Fruit fly (Drosophila melanogaster) whole organism, embryonic: ENCODE data around the gene MtnD.

Experiments
- Antp ChIP-seq: fragments of 200-800 bp; sonication (Bioruptor generic); optimal IDR thresholded peaks from 3 replicates; lab custom pipeline; 2016; ENCODE audit warnings: missing biosample characterization, missing genetic modification characterization
- Blimp-1 ChIP-seq: fragments of 200-800 bp; sonication (Bioruptor generic); optimal IDR thresholded peaks from 3 replicates; lab custom pipeline; 2018; ENCODE audit warnings: missing biosample characterization, missing genetic modification characterization, mild to moderate bottlenecking, moderate library complexity, missing genetic modification reagents
- CG10267 ChIP-seq: fragments of 200-800 bp; sonication (Bioruptor generic); optimal IDR thresholded peaks from 2 replicates; lab custom pipeline; 2018; ENCODE audit warnings: missing biosample characterization, mild to moderate bottlenecking, missing genetic modification characterization, moderate library complexity
- CG10462 ChIP-seq: fragments of 200-800 bp; sonication (Bioruptor generic); optimal IDR thresholded peaks from 2 replicates; lab custom pipeline; 2016; ENCODE audit warnings: missing biosample characterization, missing genetic modification characterization
- CG10959 ChIP-seq: fragments of 200-800 bp; sonication (Bioruptor generic); IDR thresholded peaks from 2 replicates; pipeline ENCODE4 v1.3.6; 2022; ENCODE audit warnings: missing biosample characterization, missing genetic modification characterization
- CG11085 ChIP-seq: fragments of 200-800 bp; sonication (Bioruptor generic); IDR thresholded peaks from 2 replicates; pipeline ENCODE4 v1.3.6; 2022; ENCODE audit warnings: missing biosample characterization, missing genetic modification characterization
- CG11247 ChIP-seq: fragments of 200-800 bp; sonication (Bioruptor generic); IDR thresholded peaks from 2 replicates; pipeline ENCODE4 v1.3.6; 2022; ENCODE audit warnings: missing biosample characterization, missing genetic modification characterization
- CG11456 ChIP-seq: fragments of 200-800 bp; sonication (Bioruptor generic); IDR thresholded peaks from 3 replicates; pipeline ENCODE4 v1.3.6; 2022; ENCODE audit warnings: missing biosample characterization, missing genetic modification characterization
- CG12769 ChIP-seq: fragments of 200-800 bp; sonication (Bioruptor generic); optimal IDR thresholded peaks from 2 replicates; lab custom pipeline; 2019; ENCODE audit warnings: missing biosample characterization, mild to moderate bottlenecking, missing genetic modification characterization, moderate library complexity
- CG15011 ChIP-seq: fragments of 200-800 bp; sonication (Bioruptor generic); optimal IDR thresholded peaks from 3 replicates; lab custom pipeline; 2018; ENCODE audit warnings: missing biosample characterization, mild to moderate bottlenecking, missing genetic modification characterization
- CG18619 ChIP-seq: fragments of 200-800 bp; sonication (Bioruptor generic); optimal IDR thresholded peaks from 3 replicates; lab custom pipeline; 2017; ENCODE audit warnings: missing biosample characterization, mild to moderate bottlenecking, missing genetic modification characterization
- CG2199 ChIP-seq: fragments of 200-800 bp; sonication (Bioruptor generic); IDR thresholded peaks from 3 replicates; pipeline ENCODE4 v1.3.6; 2022; ENCODE audit warnings: missing biosample characterization, missing genetic modification characterization
- CG2889 ChIP-seq: fragments of 200-800 bp; sonication (Bioruptor generic); IDR thresholded peaks from 3 replicates; pipeline ENCODE4 v1.3.6; 2022; ENCODE audit warnings: missing biosample characterization, missing genetic modification characterization
- CG30403 ChIP-seq: fragments of 200-800 bp; sonication (Bioruptor generic); optimal IDR thresholded peaks from 3 replicates; lab custom pipeline; 2016; ENCODE audit warnings: missing biosample characterization, missing genetic modification characterization
- CG31441 ChIP-seq: fragments of 200-800 bp; sonication (Bioruptor generic); IDR thresholded peaks from 2 replicates; pipeline ENCODE4 v1.3.6; 2022; ENCODE audit warnings: missing biosample characterization, missing genetic modification characterization
- CG4730 ChIP-seq: fragments of 200-800 bp; sonication (Bioruptor generic); IDR thresholded peaks from 2 replicates; pipeline ENCODE4 v1.3.6; 2022; ENCODE audit warnings: missing biosample characterization, missing genetic modification characterization
- CG4854 ChIP-seq: fragments of 200-800 bp; sonication (Bioruptor generic); optimal IDR thresholded peaks from 2 replicates; lab custom pipeline; 2016; ENCODE audit warnings: missing biosample characterization, missing genetic modification characterization, inconsistent platforms
- CG5953 ChIP-seq: fragments of 200-800 bp; sonication (Bioruptor generic); IDR thresholded peaks from 2 replicates; pipeline ENCODE4 v1.3.6; 2022; ENCODE audit warnings: missing biosample characterization, missing genetic modification characterization
- CG6654 ChIP-seq: fragments of 200-800 bp; sonication (Bioruptor generic); optimal IDR thresholded peaks from 2 replicates; lab custom pipeline; 2017; ENCODE audit warnings: missing biosample characterization, mild to moderate bottlenecking, missing genetic modification characterization
- CG6791 ChIP-seq: fragments of 200-800 bp; sonication (Bioruptor generic); IDR thresholded peaks from 3 replicates; pipeline ENCODE4 v1.3.6; 2022; ENCODE audit warnings: missing biosample characterization, missing genetic modification characterization; ENCODE audit not compliant: partially characterized antibody
- CG7839 ChIP-seq: fragments of 200-800 bp; sonication (Bioruptor generic); optimal IDR thresholded peaks from 3 replicates; lab custom pipeline; 2018; ENCODE audit warnings: missing biosample characterization, mild to moderate bottlenecking, missing genetic modification characterization, moderate library complexity
- CG8089 ChIP-seq: fragments of 200-800 bp; sonication (Bioruptor generic); optimal IDR thresholded peaks from 3 replicates; lab custom pipeline; 2016; ENCODE audit warnings: missing biosample characterization, missing genetic modification characterization
- CG9876 ChIP-seq: fragments of 200-800 bp; sonication (Bioruptor generic); optimal IDR thresholded peaks from 2 replicates; lab custom pipeline; 2016; ENCODE audit warnings: missing biosample characterization, missing genetic modification characterization
- CG9932 ChIP-seq: fragments of 200-800 bp; sonication (Bioruptor generic); IDR thresholded peaks from 2 replicates; pipeline ENCODE4 v1.3.6; 2022; ENCODE audit warnings: missing biosample characterization, missing genetic modification characterization
- Fer2 ChIP-seq: fragments of 200-800 bp; sonication (Bioruptor generic); optimal IDR thresholded peaks from 2 replicates; lab custom pipeline; 2018; ENCODE audit warnings: missing biosample characterization, mild to moderate bottlenecking, missing genetic modification characterization, moderate library complexity
- Gsc ChIP-seq: fragments of 200-800 bp; sonication (Bioruptor generic); IDR thresholded peaks from 2 replicates; pipeline ENCODE4 v1.3.6; 2022; ENCODE audit warnings: missing biosample characterization, missing genetic modification characterization
- Lim3 ChIP-seq: fragments of 200-800 bp; sonication (Bioruptor generic); IDR thresholded peaks from 2 replicates; pipeline ENCODE4 v1.3.6; 2022; ENCODE audit warnings: missing biosample characterization, missing genetic modification characterization
- Mrtf ChIP-seq: fragments of 200-800 bp; sonication (Bioruptor generic); IDR thresholded peaks from 3 replicates; pipeline ENCODE4 v1.3.6; 2022; ENCODE audit warnings: missing biosample characterization, missing genetic modification characterization
- PHDP ChIP-seq: fragments of 200-800 bp; sonication (Bioruptor generic); optimal IDR thresholded peaks from 3 replicates; lab custom pipeline; 2018; ENCODE audit warnings: missing biosample characterization, mild to moderate bottlenecking, missing genetic modification characterization, moderate library complexity
- Scr ChIP-seq: fragments of 200-800 bp; sonication (Bioruptor generic); IDR thresholded peaks from 2 replicates; pipeline ENCODE4 v1.3.6; 2022; ENCODE audit warnings: missing biosample characterization, missing genetic modification characterization; ENCODE audit not compliant: partially characterized antibody
- ase ChIP-seq: fragments of 200-800 bp; sonication (Bioruptor generic); IDR thresholded peaks from 3 replicates; pipeline ENCODE4 v1.3.6; 2022; ENCODE audit warnings: missing biosample characterization, missing genetic modification characterization
- ash1 ChIP-seq: fragments of 200-800 bp; sonication (Bioruptor generic); optimal IDR thresholded peaks from 2 replicates; lab custom pipeline; 2018; ENCODE audit warnings: missing biosample characterization, mild to moderate bottlenecking, missing genetic modification characterization
- caup ChIP-seq: fragments of 200-800 bp; sonication (Bioruptor generic); optimal IDR thresholded peaks from 3 replicates; lab custom pipeline; 2017; ENCODE audit warnings: missing biosample characterization, mild to moderate bottlenecking, missing genetic modification characterization, moderate library complexity; ENCODE audit not compliant: severe bottlenecking
- cg ChIP-seq: fragments of 200-800 bp; sonication (Bioruptor generic); optimal IDR thresholded peaks from 3 replicates; lab custom pipeline; 2019; ENCODE audit warnings: missing biosample characterization, mild to moderate bottlenecking, missing genetic modification characterization, moderate library complexity
- corto ChIP-seq: fragments of 200-800 bp; sonication (Bioruptor generic); optimal IDR thresholded peaks from 2 replicates; lab custom pipeline; 2016; ENCODE audit warnings: missing biosample characterization, mild to moderate bottlenecking, missing genetic modification characterization, moderate library complexity
- dati ChIP-seq: fragments of 200-800 bp; sonication (Bioruptor generic); IDR thresholded peaks from 2 replicates; pipeline ENCODE4 v1.3.6; 2022; ENCODE audit warnings: missing biosample characterization, missing genetic modification characterization
- dm ChIP-seq: fragments of 200-800 bp; sonication (Bioruptor generic); optimal IDR thresholded peaks from 3 replicates; lab custom pipeline; 2016; ENCODE audit warnings: missing biosample characterization, missing genetic modification characterization
- ftz-f1 ChIP-seq: fragments of 200-800 bp; sonication (Bioruptor generic); optimal IDR thresholded peaks from 2 replicates; lab custom pipeline; 2016; ENCODE audit warnings: missing biosample characterization, missing genetic modification characterization
- jigr1 ChIP-seq: fragments of 200-800 bp; sonication (Bioruptor generic); IDR thresholded peaks from 3 replicates; pipeline ENCODE4 v1.3.6; 2022; ENCODE audit warnings: missing biosample characterization, missing genetic modification characterization
- lilli ChIP-seq: fragments of 200-800 bp; sonication (Bioruptor generic); optimal IDR thresholded peaks from 3 replicates; lab custom pipeline; 2016; ENCODE audit warnings: missing biosample characterization, missing genetic modification characterization
- maf-S ChIP-seq: fragments of 200-800 bp; sonication (Bioruptor generic); optimal IDR thresholded peaks from 2 replicates; lab custom pipeline; 2016; ENCODE audit warnings: missing biosample characterization, missing genetic modification characterization
- peb ChIP-seq: fragments of 200-800 bp; sonication (Bioruptor generic); IDR thresholded peaks from 2 replicates; pipeline ENCODE4 v1.3.6; 2022; ENCODE audit warnings: missing biosample characterization, missing genetic modification characterization
- phol ChIP-seq: fragments of 200-800 bp; sonication (Bioruptor generic); optimal IDR thresholded peaks from 3 replicates; lab custom pipeline; 2018; ENCODE audit warnings: missing biosample characterization, mild to moderate bottlenecking, missing genetic modification characterization, moderate library complexity
- ranshi ChIP-seq: fragments of 200-800 bp; sonication (Bioruptor generic); IDR thresholded peaks from 2 replicates; pipeline ENCODE4 v1.3.6; 2022; ENCODE audit warnings: missing biosample characterization, missing genetic modification characterization
- run ChIP-seq: fragments of 200-800 bp; sonication (Bioruptor generic); optimal IDR thresholded peaks from 3 replicates; lab custom pipeline; 2018; ENCODE audit warnings: missing biosample characterization, mild to moderate bottlenecking, missing genetic modification characterization
- shn ChIP-seq: fragments of 200-800 bp; sonication (Bioruptor generic); optimal IDR thresholded peaks from 3 replicates; lab custom pipeline; 2016; ENCODE audit warnings: missing biosample characterization, missing genetic modification characterization
- sim ChIP-seq: fragments of 200-800 bp; sonication (Bioruptor generic); IDR thresholded peaks from 2 replicates; pipeline ENCODE4 v1.3.6; 2022; ENCODE audit warnings: missing biosample characterization, missing genetic modification characterization
- sug ChIP-seq: fragments of 200-800 bp; optimal IDR thresholded peaks from 2 replicates; lab custom pipeline; 2019; ENCODE audit warnings: missing biosample characterization, mild to moderate bottlenecking, missing genetic modification characterization, moderate library complexity
- unc-4 ChIP-seq: fragments of 200-800 bp; sonication (Bioruptor generic); IDR thresholded peaks from 2 replicates; pipeline ENCODE4 v1.3.6; 2022; ENCODE audit warnings: missing biosample characterization, missing genetic modification characterization; ENCODE audit not compliant: partially characterized antibody
- wor ChIP-seq: fragments of 200-800 bp; sonication (Bioruptor generic); IDR thresholded peaks from 2 replicates; pipeline ENCODE4 v1.3.6; 2022; ENCODE audit warnings: missing biosample characterization, missing genetic modification characterization

The MtnD gene

DNA sequence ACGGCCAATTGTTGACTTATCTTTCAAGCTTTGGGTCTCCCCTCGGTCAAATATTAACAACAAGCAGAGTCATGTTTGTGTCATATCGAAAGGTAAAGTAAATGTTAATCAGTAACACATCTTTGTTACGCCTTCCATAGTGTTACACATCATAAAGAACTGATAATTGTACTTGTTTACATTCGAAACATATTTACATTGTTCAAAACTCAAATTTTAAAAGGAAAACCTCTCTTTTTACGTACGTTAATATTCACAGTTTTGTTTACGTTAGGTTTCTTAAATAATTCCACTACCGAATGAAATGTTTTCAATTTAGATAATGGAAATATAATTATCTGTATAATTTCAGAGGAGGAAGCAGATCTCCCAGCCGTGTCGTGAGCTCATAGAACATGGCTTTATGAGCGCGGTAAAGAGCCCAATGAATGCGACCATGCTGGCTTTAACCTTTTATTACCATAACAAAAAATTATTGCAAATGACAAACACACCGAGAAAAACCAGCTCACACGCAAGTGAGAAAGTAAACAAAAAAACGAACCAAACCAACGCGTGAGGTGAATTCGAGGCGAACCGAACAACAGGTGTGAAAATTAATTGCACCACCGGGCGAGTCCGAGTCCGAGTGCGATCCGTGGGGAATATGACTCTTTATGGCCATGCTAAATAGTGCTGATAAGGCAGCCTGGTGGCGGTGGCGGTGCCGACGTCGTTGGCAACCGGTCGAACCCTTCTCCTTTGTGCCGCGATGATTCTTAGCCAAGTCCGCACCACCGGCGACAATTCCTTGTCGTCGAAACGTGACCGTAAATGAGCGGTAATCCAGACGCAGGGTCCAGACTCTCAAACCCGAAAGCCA lies 7.8 kb downstream of the MtnD start (continued):
- TF ChIP-seq maf-S (GFP tag; lab: Kevin White, UChicago) (peak; percentile 15), caup (GFP tag; lab: Kevin White, UChicago) (no peak), CG31441 (GFP tag; lab: Robert Waterston, UW) (no peak; the same call in 1 of the 2 replicates), Lim3 (GFP tag; lab: Robert Waterston, UW) (no peak), lilli (GFP tag; lab: Kevin White, UChicago) (no peak), peb (GFP tag; lab: Robert Waterston, UW) (no peak), ftz-f1 (GFP tag; lab: Kevin White, UChicago) (no peak), CG6654 (GFP tag; lab: Kevin White, UChicago) (no peak), CG6791 (GFP tag; lab: Robert Waterston, UW) (no peak), CG30403 (GFP tag; lab: Kevin White, UChicago) (no peak), ranshi (no peak), dm (GFP tag; lab: Kevin White, UChicago) (no peak), CG9876 (GFP tag; lab: Kevin White, UChicago) (no peak), CG15011 (GFP tag; lab: Kevin White, UChicago) (peak; percentile 63), wor (no peak), CG5953 (GFP tag; lab: Robert Waterston, UW) (no peak), CG4854 (GFP tag; lab: Kevin White, UChicago) (no peak), CG10267 (peak; percentile 20), CG10462 (GFP tag; lab: Kevin White, UChicago) (no peak), Antp (GFP tag; lab: Kevin White, UChicago) (no peak), Gsc (no peak), CG2199 (GFP tag; lab: Robert Waterston, UW) (no peak), corto (GFP tag; lab: Kevin White, UChicago) (no peak), jigr1 (GFP tag; lab: Robert Waterston, UW) (no peak), PHDP (tag; lab: Kevin White, UChicago) (no peak), CG11085 (GFP tag; lab: Robert Waterston, UW) (no peak), Blimp-1 (GFP tag; lab: Kevin White, UChicago) (peak; percentile 52), CG9932 (GFP tag; lab: Robert Waterston, UW) (no peak), Fer2 (tag; lab: Kevin White, UChicago) (peak; percentile 18), sug (tag; lab: Kevin White, UChicago) (peak; percentile 42), Scr (GFP tag; lab: Robert Waterston, UW) (no peak), CG4730 (no peak), CG11456 (GFP tag; lab: Robert Waterston, UW) (no peak), dati (GFP tag; lab: Robert Waterston, UW) (no peak), unc-4 (GFP tag; lab: Robert Waterston, UW) (no peak), phol (tag; lab: Kevin White, UChicago) (no peak), CG2889 (GFP tag; lab: Robert Waterston, UW) (no peak), shn (GFP tag; lab: Kevin White, UChicago) (no peak), cg (GFP tag; lab: Kevin White, UChicago) (no peak), ase (no peak), CG11247 (GFP tag; lab: Robert Waterston, UW) (no peak), CG10959 (GFP tag; lab: Robert Waterston, UW) (no peak), Mrtf (GFP tag; lab: Robert Waterston, UW) (no peak), sim (GFP tag; lab: Robert Waterston, UW) (0 out of 2 replicates have a peak, but pooled peaks have one; percentile 22), CG18619 (peak; percentile 33), CG12769 (tag; lab: Kevin White, UChicago) (peak; percentile 9), CG7839 (tag; lab: Kevin White, UChicago) (no peak), ash1 (GFP tag; lab: Kevin White, UChicago) (no peak), run (tag; lab: Kevin White, UChicago) (no peak), CG8089 (GFP tag; lab: Kevin White, UChicago) (no peak)
